Worm (Caenorhabditis elegans) whole organism, young adult: ENCODE measurements around the gene srh-251.
A peak's percentile ranks its signal among the peaks of the same experiment; 100 is the strongest.

Source experiments
- B0035.1 ChIP-seq: sonication (generic microtip); optimal IDR thresholded peaks from 2 replicates; lab custom pipeline; 2016; ENCODE audit warnings: missing genetic modification characterization, mild to moderate bottlenecking, missing compliant biosample characterization, missing genotype, missing genetic modification reagents
- F10E7.11 ChIP-seq: sonication (generic microtip); optimal IDR thresholded peaks from 2 replicates; lab custom pipeline; 2017; ENCODE audit warnings: mild to moderate bottlenecking, missing genetic modification characterization, moderate library complexity, missing compliant biosample characterization
- ama-1 ChIP-seq, 3 experiments: fragments of 150-350 bp in 1 of 3; sonication (generic microtip) in 2 of 3; optimal IDR thresholded peaks; 2 replicates each; lab custom pipeline; 2014 to 2018; ENCODE audit warnings: missing biosample characterization in 2 of 3, missing genetic modification characterization in 2 of 3, missing genetic modification reagents in 2 of 3
- aptf-2 ChIP-seq: fragments of 200-800 bp; sonication (Bioruptor generic); conservative IDR thresholded peaks from 2 replicates; pipeline ENCODE4 v1.3.6; 2022; ENCODE audit warnings: missing genetic modification reagents, missing genetic modification characterization, missing compliant biosample characterization
- ceh-100 ChIP-seq: fragments of 200-800 bp; sonication (Bioruptor generic); IDR thresholded peaks from 2 replicates; pipeline ENCODE4 v1.3.6; 2022; ENCODE audit warnings: missing genetic modification reagents, missing genetic modification characterization, missing compliant biosample characterization
- dpl-1 ChIP-seq: fragments of 150-350 bp; optimal IDR thresholded peaks from 2 replicates; lab custom pipeline; 2014; ENCODE audit warnings: missing biosample characterization, missing genetic modification reagents, missing genetic modification characterization
- let-607 ChIP-seq, 2 experiments: fragments of 200-800 bp in 1 of 2; sonication (Bioruptor generic) in 1 of 2; sonication (generic microtip) in 1 of 2; optimal IDR thresholded peaks; 2 replicates each; lab custom pipeline; 2016 to 2018; ENCODE audit warnings: mild to moderate bottlenecking in 2 of 2, missing compliant biosample characterization in 2 of 2, missing genetic modification characterization in 2 of 2, moderate library complexity in 2 of 2, missing genotype in 1 of 2
- nhr-90 ChIP-seq: sonication (generic microtip); optimal IDR thresholded peaks from 2 replicates; lab custom pipeline; 2016; ENCODE audit warnings: missing genotype, mild to moderate bottlenecking, missing genetic modification characterization, missing compliant biosample characterization
- sdz-38 ChIP-seq: sonication (generic microtip); optimal IDR thresholded peaks from 2 replicates; lab custom pipeline; 2016; ENCODE audit warnings: missing genotype, missing genetic modification characterization, missing compliant biosample characterization
- ztf-22 ChIP-seq: fragments of 200-800 bp; sonication (Bioruptor generic); optimal IDR thresholded peaks from 2 replicates; lab custom pipeline; 2018; ENCODE audit warnings: mild to moderate bottlenecking, missing genetic modification characterization, moderate library complexity, missing compliant biosample characterization
- ztf-25 ChIP-seq: fragments of 200-800 bp; sonication (Bioruptor generic); IDR thresholded peaks from 2 replicates; pipeline ENCODE4 v1.3.6; 2022; ENCODE audit warnings: missing genetic modification reagents, missing genetic modification characterization, missing compliant biosample characterization

DNA sequence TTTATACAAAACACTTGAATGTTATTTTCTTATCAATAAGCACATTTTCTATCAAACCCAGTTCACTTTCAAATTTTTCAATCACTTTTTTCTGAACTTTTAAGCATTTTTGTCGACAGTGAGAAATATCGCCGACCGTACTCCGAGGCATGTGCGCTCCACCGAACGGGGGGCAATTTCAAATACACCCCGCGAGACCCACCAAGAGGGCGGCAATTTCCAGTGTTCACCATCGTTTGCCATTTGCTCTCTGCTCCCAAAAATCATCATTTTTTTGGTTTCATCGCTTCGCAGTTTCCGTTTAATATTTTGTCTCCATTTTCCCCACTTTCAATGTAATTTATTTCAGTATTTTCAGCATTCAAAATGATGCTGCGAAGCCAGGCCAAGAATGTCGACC lies 15.6 kb upstream of the srh-251 start, which contains the start of gene cyb-3:
- TF ChIP-seq B0035.1 (tag; lab: Kevin White, UChicago) (no peak), ceh-100 (no peak), ztf-25 (no peak), ama-1 (optimal IDR thresholded peaks at IDR 0.05; lab: Kevin White, UChicago) (no peak), ama-1 (GFP tag; optimal IDR thresholded peaks at IDR 0.05; lab: Kevin White, UChicago) (no peak), let-607 (tag; optimal IDR thresholded peaks at IDR 0.05; lab: Kevin White, UChicago) (no peak), nhr-90 (tag; lab: Kevin White, UChicago) (no peak), dpl-1 (peak; percentile 85), aptf-2 (no peak), F10E7.11 (tag; lab: Kevin White, UChicago) (no peak), sdz-38 (tag; lab: Kevin White, UChicago) (no peak), ztf-22 (GFP tag; lab: Kevin White, UChicago) (no peak)
